Fruit fly (Drosophila melanogaster) whole organism, embryonic: Measurements from ENCODE around the gene kel.

Experiments
- Adf1 ChIP-seq: fragments of 200-800 bp; sonication (Bioruptor generic); IDR thresholded peaks from 2 replicates; pipeline ENCODE4 v1.3.6; 2022; ENCODE audit warnings: missing biosample characterization, missing genetic modification characterization
- CG3847 ChIP-seq: fragments of 200-800 bp; sonication (Bioruptor generic); IDR thresholded peaks from 2 replicates; pipeline ENCODE4 v1.3.6; 2022; ENCODE audit warnings: missing biosample characterization, missing genetic modification characterization
- cad ChIP-seq: fragments of >200 bp; optimal IDR thresholded peaks from 2 replicates; lab custom pipeline; 2017; ENCODE audit warnings: missing biosample characterization, missing genetic modification characterization
- gcm ChIP-seq: fragments of 200-800 bp; sonication (Bioruptor generic); optimal IDR thresholded peaks from 2 replicates; lab custom pipeline; 2019; ENCODE audit warnings: missing biosample characterization, mild to moderate bottlenecking, missing genetic modification characterization, moderate library complexity
- kay ChIP-seq: fragments of 200-800 bp; sonication (Bioruptor generic); optimal IDR thresholded peaks from 2 replicates; lab custom pipeline; 2016; ENCODE audit warnings: missing biosample characterization, missing genetic modification characterization
- ken ChIP-seq: fragments of 200-800 bp; sonication (Bioruptor generic); IDR thresholded peaks from 3 replicates; pipeline ENCODE4 v1.3.6; 2022; ENCODE audit warnings: missing biosample characterization, missing genetic modification characterization
- pita ChIP-seq: fragments of 200-800 bp; sonication (Bioruptor generic); optimal IDR thresholded peaks from 2 replicates; lab custom pipeline; 2017; ENCODE audit warnings: missing biosample characterization, mild to moderate bottlenecking, missing genetic modification characterization

dm6 chr2L:18144268-18144834 is 6.5 kb upstream of the kel start:
- TF ChIP-seq ken (GFP tag; lab: Robert Waterston, UW) (no peak), Adf1 (GFP tag; lab: Robert Waterston, UW) (no peak), pita (GFP tag; lab: Kevin White, UChicago) (no peak), kay (GFP tag; lab: Kevin White, UChicago) (no peak), gcm (no peak), cad (no peak), CG3847 (no peak)
